Fruit fly (Drosophila melanogaster): Measurements from ENCODE around the gene CCT3.

Gene CCT3

DNA sequence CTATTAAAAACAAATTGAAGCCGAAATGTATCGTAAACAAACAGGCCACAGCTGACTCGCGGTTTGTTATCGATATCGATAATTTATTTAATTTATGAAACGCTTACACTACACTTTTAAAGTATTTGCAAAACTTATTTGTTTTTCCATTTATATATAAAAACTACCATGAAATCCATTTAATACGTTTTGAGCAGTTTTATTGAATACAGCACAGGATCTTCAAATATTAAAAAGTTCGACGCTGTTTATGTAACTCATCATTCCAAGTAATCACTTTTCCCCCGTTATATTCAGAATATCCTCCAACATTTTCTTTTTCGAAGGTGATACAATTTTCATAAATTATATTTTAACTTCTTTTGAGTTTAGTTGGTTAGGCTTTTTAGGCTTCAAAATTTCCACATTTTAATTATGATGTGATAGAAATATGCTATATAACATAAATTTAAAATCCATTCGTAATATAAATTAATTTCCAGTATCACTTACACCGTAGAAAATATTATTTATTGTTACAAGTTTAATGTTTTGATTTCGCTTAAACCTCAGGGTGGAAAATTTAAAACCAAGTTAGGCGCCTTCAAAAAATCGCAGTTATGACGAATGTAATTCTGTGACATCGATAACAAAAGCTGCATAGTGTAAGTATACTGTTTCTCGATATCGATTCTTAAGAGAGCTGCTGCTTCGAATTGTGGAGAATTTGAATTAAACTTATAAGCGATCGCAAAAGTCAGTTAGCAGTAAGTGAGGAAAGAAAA, at the start of gene CCT3, which contains the start of gene CG10324:
TSS of gene CCT3 (plus strand) at position 654 of the 764 bp plus-strand sequence.
TSS of gene CG10324 (minus strand) at position 53 of the 764 bp plus-strand sequence.
- TF ChIP-seq EcR (GFP tag; optimal IDR thresholded peaks at IDR 0.05) (no peak), CG8478 (optimal IDR thresholded peaks at IDR 0.05) (no peak), usp (GFP tag; optimal IDR thresholded peaks at IDR 0.05) (no peak), Dll (optimal IDR thresholded peaks at IDR 0.05) (no peak), psq (optimal IDR thresholded peaks at IDR 0.05) (no peak), pan (optimal IDR thresholded peaks at IDR 0.05) (no peak)

DNA sequence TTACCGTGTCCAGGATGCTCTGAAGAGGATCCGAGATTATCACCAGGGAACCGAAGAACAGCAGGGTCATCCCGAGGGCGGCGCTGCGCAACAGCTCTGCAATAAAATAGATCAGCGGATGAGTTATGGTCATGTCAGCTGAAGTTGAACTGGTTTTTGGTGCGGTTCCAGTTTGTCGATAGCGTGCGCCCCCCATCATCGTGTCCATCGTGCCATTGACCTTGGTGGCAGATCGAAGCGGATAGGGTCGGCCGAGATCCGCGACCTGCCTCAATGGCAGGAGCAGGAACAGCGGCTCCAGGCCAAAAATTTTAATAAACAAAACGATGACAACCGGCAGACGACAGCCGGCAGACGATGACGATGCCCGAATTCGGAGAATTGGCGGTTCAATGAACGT, 47.8 kb upstream of the CCT3 start:
- TF ChIP-seq CG8478 (optimal IDR thresholded peaks at IDR 0.05) = no peak
- no peak for TF ChIP-seq psq (optimal IDR thresholded peaks at IDR 0.05)
- TF ChIP-seq EcR (GFP tag; optimal IDR thresholded peaks at IDR 0.05) = peak in 1 of 2 experiments; percentile 38

DNA sequence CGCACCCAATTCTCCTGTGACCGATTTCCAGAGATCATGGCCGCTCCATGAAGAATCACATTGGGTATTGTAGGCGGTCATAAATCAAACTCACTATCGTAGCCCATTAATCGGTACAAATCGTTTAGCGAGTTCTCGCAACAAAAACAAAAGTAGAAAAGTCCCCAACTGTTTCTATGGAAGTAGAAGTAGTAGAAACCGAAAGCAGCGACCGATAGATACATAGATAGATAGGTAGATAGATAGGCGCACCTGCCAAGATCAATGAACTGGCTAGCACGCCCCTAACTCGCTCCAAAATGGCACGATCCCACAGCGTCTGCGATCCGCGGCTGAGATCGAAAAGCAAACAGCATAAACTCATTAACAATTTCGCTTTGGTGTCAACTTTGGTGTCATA, 46.7 kb upstream of the CCT3 start:
- TF ChIP-seq psq (optimal IDR thresholded peaks at IDR 0.05) = no peak
- no peak for TF ChIP-seq usp (GFP tag; optimal IDR thresholded peaks at IDR 0.05)
- no peak for TF ChIP-seq pan (optimal IDR thresholded peaks at IDR 0.05)
- no peak for TF ChIP-seq CG8478 (optimal IDR thresholded peaks at IDR 0.05)
- no peak for TF ChIP-seq Dll (optimal IDR thresholded peaks at IDR 0.05)
- TF ChIP-seq EcR (GFP tag; optimal IDR thresholded peaks at IDR 0.05) = no peak

DNA sequence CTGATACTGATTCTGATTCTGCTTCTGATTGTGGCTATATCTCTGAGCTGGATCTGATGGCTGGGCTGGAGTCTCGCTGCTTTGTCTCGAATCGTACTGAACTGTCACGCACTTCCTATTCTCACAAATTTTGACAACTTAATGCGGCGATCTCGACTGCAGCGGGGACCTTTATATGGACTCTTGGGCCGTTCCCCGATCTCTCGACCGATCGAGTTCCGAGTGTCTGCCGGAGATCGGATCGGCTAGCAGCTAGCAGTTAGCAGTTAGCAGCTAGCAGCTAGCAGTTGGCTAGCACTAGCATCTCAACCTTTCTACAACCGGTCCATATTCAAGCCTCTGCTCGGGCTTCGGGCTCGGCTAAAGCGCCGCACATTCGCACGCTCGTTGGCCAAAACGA, 42.7 kb upstream of the CCT3 start, which contains the start of gene CG10345:
TSS of gene CG10345 (minus strand) at position 147 of the 400 bp plus-strand sequence.
- TF ChIP-seq usp (GFP tag; optimal IDR thresholded peaks at IDR 0.05) (no peak), Dll (optimal IDR thresholded peaks at IDR 0.05) (no peak), EcR (GFP tag; optimal IDR thresholded peaks at IDR 0.05) (no peak), CG8478 (optimal IDR thresholded peaks at IDR 0.05) (no peak), pan (optimal IDR thresholded peaks at IDR 0.05) (no peak), psq (optimal IDR thresholded peaks at IDR 0.05) (no peak)

DNA sequence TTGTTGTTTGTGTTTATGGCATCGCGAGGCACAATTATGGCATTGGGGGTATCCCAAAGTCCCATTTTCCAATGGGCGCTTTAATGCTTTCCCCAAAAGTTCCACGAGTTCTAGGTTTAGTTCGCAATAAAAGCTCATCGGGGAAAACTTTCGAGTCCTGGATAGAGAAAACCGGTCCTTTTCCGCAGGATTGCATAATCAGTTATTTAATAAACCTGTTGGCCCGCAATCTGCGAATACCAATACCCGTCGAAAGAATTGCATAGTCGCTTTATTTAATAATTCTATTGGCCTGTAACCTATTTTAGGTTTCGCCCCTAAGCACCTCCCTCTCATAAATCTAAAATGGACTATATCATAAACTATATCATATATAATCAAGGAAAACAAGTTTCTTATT, 41.5 kb upstream of the CCT3 start:
- TF ChIP-seq psq (optimal IDR thresholded peaks at IDR 0.05) (no peak), CG8478 (optimal IDR thresholded peaks at IDR 0.05) (no peak), pan (optimal IDR thresholded peaks at IDR 0.05) (no peak), usp (GFP tag; optimal IDR thresholded peaks at IDR 0.05) (no peak), Dll (optimal IDR thresholded peaks at IDR 0.05) (no peak), EcR (GFP tag; optimal IDR thresholded peaks at IDR 0.05) (no peak)

DNA sequence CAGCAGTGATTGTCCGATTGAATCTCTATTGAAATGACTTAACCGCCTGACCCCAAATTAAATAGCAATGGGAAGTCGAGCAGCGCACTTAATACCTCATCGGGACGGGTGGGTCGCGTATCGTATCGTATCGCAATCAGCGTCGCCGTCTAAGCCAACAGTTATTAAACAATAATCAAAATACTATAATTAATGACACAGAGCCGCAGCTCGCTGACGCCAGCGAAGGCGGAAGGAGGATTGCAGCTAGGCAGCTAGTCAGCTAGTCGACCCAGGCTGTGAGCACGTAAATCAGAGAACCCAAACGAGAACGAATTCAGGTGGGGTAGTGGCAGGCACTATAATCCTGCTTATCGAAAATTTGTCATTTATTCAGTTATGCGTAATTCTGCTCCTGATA, 38.5 kb upstream of the CCT3 start, which contains the start of gene NPF:
TSS of gene NPF (plus strand) at position 301 of the 400 bp plus-strand sequence.
- TF ChIP-seq CG8478 (optimal IDR thresholded peaks at IDR 0.05) (no peak), EcR (GFP tag; optimal IDR thresholded peaks at IDR 0.05) (no peak), Dll (optimal IDR thresholded peaks at IDR 0.05) (no peak), pan (optimal IDR thresholded peaks at IDR 0.05) (no peak), usp (GFP tag; optimal IDR thresholded peaks at IDR 0.05) (no peak), psq (optimal IDR thresholded peaks at IDR 0.05) (no peak)

DNA sequence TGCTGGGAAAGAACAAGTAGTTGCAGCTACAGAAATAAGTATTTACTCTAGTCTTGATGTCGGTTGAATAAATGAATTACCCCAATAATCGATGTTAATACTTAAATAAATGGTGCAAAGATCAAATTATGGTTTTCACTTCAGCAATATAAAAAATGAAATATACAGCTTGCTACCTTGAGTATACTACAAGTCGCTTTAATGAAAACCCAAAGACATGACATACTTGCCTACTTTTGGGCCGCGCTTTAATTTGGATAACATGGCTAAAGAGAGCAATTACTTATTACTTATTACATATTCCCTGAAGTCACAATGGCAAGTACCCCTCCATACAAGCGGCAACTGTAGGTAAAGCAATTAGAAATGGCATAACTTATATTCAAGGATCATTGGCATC, 36.2 kb upstream of the CCT3 start:
- TF ChIP-seq CG8478 (optimal IDR thresholded peaks at IDR 0.05) (no peak), psq (optimal IDR thresholded peaks at IDR 0.05) (no peak)

DNA sequence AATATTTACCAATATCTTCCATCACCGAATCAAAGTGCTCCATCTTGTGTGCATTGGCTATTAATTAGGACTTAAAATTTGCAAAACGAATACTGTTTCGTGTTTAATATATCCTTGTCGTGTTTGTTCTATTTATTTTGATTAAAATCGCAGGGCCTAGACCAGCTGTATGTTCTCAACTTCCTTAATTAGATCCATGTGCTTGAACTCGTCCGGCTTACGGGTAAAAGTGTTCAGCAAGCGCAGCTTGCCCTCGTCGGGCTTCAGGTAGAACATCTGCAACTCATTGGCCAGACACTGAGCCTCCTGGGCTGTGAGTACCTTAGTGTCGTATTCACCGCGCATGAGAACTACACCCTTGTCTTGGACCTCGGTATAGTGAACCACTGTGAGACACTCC, 34.1 kb upstream of the CCT3 start, which contains the start of gene CG12783:
TSS of gene CG12783 (minus strand) at position 101 of the 400 bp plus-strand sequence.
- no peak for TF ChIP-seq pan (optimal IDR thresholded peaks at IDR 0.05)
- no peak for TF ChIP-seq Dll (optimal IDR thresholded peaks at IDR 0.05)
- TF ChIP-seq usp (GFP tag; optimal IDR thresholded peaks at IDR 0.05) = no peak
- TF ChIP-seq EcR (GFP tag; optimal IDR thresholded peaks at IDR 0.05) = no peak
- no peak for TF ChIP-seq psq (optimal IDR thresholded peaks at IDR 0.05)

DNA sequence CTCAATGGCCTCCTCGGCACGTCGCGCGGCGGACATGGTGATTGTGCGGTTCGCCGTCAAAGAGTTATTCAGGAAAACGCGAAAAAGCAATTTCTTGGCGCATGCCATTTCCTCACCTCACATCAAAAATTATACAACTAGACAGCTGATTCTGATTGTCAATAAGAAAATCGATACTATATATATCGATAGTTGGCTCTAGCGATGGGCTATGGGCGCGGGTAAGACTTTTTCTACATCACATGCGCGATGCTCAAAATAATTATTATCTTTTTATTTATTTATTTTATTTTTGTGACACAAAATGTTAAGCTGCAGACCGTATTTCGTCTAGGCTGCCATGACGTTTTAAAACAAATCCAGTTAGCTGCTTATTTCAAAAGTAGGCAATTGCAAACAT, 33.2 kb upstream of the CCT3 start, which contains the start of gene CG10340:
TSS of gene CG10340 (minus strand) at position 151 of the 400 bp plus-strand sequence.
- TF ChIP-seq usp (GFP tag; optimal IDR thresholded peaks at IDR 0.05) (no peak), EcR (GFP tag; optimal IDR thresholded peaks at IDR 0.05) (no peak), psq (optimal IDR thresholded peaks at IDR 0.05) (no peak), pan (optimal IDR thresholded peaks at IDR 0.05) (no peak), CG8478 (optimal IDR thresholded peaks at IDR 0.05) (no peak), Dll (optimal IDR thresholded peaks at IDR 0.05) (no peak)

DNA sequence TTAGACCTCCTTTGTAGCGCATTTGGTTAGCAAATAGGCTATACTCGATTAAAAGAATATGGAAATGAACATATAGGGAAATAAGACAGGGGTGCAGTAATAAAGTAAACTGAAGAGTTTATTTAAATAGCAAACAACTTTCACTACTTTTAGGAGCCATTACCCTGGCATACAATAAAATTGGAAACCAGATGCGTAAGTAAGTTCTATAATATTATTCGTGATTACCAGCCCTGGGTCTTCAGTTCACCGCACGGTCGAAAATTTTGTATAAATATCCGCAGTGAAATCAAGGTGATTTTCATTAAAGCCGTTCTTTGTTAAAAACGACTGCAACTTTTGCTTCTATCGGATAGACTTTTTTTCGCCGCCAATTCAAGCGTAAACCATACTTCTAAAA, 32.4 kb upstream of the CCT3 start, which contains the start of gene CG17562:
TSS of gene CG17562 (plus strand) at position 301 of the 400 bp plus-strand sequence.
- TF ChIP-seq EcR (GFP tag; optimal IDR thresholded peaks at IDR 0.05) = no peak
- TF ChIP-seq CG8478 (optimal IDR thresholded peaks at IDR 0.05) = no peak
- no peak for TF ChIP-seq usp (GFP tag; optimal IDR thresholded peaks at IDR 0.05)
- no peak for TF ChIP-seq pan (optimal IDR thresholded peaks at IDR 0.05)
- TF ChIP-seq Dll (optimal IDR thresholded peaks at IDR 0.05) = no peak
- no peak for TF ChIP-seq psq (optimal IDR thresholded peaks at IDR 0.05)

DNA sequence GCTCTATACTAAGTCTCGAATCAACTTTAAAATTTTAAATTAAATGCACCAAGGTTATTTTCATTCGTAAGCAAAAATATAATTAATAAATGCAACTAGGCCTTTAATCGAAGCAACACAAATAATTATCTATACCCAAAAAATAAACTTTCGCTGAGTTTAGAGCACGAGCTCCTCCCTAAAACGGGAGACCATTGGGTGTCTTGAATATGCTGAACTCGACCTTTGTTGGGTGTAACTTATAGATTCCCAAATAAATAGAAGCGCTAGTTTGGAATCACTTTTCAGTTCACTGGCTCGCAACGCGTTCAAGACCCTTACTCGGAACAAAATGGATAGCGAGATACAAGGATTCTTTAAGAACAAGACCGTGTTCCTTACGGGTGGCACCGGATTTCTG, 29.8 kb upstream of the CCT3 start, which contains the start of gene CG17560:
TSS of gene CG17560 (plus strand) at position 301 of the 400 bp plus-strand sequence.
- TF ChIP-seq usp (GFP tag; optimal IDR thresholded peaks at IDR 0.05) (no peak), EcR (GFP tag; optimal IDR thresholded peaks at IDR 0.05) (no peak), pan (optimal IDR thresholded peaks at IDR 0.05) (no peak), psq (optimal IDR thresholded peaks at IDR 0.05) (no peak), CG8478 (optimal IDR thresholded peaks at IDR 0.05) (no peak), Dll (optimal IDR thresholded peaks at IDR 0.05) (no peak)

DNA sequence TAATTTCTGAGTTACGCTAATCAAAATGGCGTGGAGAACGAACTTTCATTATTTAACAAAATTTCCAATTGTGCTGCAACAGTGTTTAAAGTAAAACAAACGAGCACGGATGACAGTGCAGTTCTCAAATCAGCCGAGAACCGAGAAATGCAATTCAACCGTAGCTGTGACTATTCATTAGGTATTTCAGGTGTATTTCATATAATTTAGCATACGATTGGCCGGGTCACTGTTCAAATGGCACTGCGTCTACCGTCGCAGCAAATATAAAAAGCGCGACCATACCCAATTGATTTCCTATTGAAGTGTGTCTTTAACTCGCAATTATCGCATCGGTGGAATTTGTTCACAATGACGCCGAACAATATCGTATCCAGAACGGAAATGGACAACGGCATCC, 26.9 kb upstream of the CCT3 start, which contains the start of gene CG14893:
TSS of gene CG14893 (plus strand) at position 301 of the 400 bp plus-strand sequence.
- TF ChIP-seq psq (optimal IDR thresholded peaks at IDR 0.05) = no peak

Data from whole organism.